Worm (Caenorhabditis elegans) whole organism, L4 larva: Measurements from ENCODE around the gene srbc-8.

Source experiments
- ceh-82 ChIP-seq: sonication (generic microtip); optimal IDR thresholded peaks from 2 replicates; lab custom pipeline; 2017; ENCODE audit warnings: missing biosample characterization, missing genetic modification characterization
- ces-1 ChIP-seq: fragments of 150-350 bp; sonication (generic microtip); optimal IDR thresholded peaks from 4 replicates; lab custom pipeline; 2014; ENCODE audit warnings: missing biosample characterization, missing genetic modification reagents, missing genetic modification characterization
- daf-12 ChIP-seq: fragments of 150-350 bp; optimal IDR thresholded peaks from 2 replicates; lab custom pipeline; 2014; ENCODE audit warnings: missing biosample characterization, missing genetic modification reagents, missing genetic modification characterization
- duxl-1 ChIP-seq: sonication (generic microtip); optimal IDR thresholded peaks from 2 replicates; lab custom pipeline; 2016; ENCODE audit warnings: mild to moderate bottlenecking, missing genetic modification characterization, moderate library complexity, missing compliant biosample characterization; ENCODE audit not compliant: poor library complexity
- hif-1 ChIP-seq, 2 experiments: sonication (generic microtip); optimal IDR thresholded peaks; 2 replicates each; lab custom pipeline; 2016 to 2017; ENCODE audit warnings: missing compliant biosample characterization in 2 of 2, missing genetic modification characterization in 2 of 2, missing genetic modification reagents in 2 of 2, missing genotype in 2 of 2, mild to moderate bottlenecking in 1 of 2
- jun-1 ChIP-seq: fragments of 150-350 bp; optimal IDR thresholded peaks from 2 replicates; lab custom pipeline; 2014; ENCODE audit warnings: missing biosample characterization, missing genetic modification reagents, missing genetic modification characterization
- mep-1 ChIP-seq: fragments of 150-350 bp; sonication (generic microtip); optimal IDR thresholded peaks from 3 replicates; lab custom pipeline; 2014; ENCODE audit warnings: missing biosample characterization, missing genetic modification characterization
- nhr-237 ChIP-seq: sonication (generic microtip); optimal IDR thresholded peaks from 2 replicates; lab custom pipeline; 2017; ENCODE audit warnings: missing biosample characterization, missing genetic modification characterization
- saeg-2 ChIP-seq: fragments of 200-800 bp; sonication (Bioruptor generic); IDR thresholded peaks from 2 replicates; pipeline ENCODE4 v1.3.6; 2022; ENCODE audit warnings: missing genetic modification reagents, missing genetic modification characterization, missing compliant biosample characterization
- snpc-4 ChIP-seq: fragments of 150-350 bp; optimal IDR thresholded peaks from 2 replicates; lab custom pipeline; 2014; ENCODE audit warnings: missing biosample characterization, missing genetic modification characterization
- unc-62 ChIP-seq, 3 experiments: fragments of 150-350 bp in 1 of 3; sonication (generic microtip); optimal IDR thresholded peaks in 2 of 3; peaks in 1 of 3; 1 replicate in 1 of 3; 2 replicates in 2 of 3; lab custom pipeline; 2014 to 2017; ENCODE audit warnings: missing biosample characterization in 3 of 3, missing genetic modification characterization in 3 of 3, missing genetic modification reagents in 3 of 3, missing genotype in 1 of 3

- no peak for TF ChIP-seq ceh-82
- no peak for TF ChIP-seq nhr-237 (tag; lab: Kevin White, UChicago)
- no peak for TF ChIP-seq duxl-1
- TF ChIP-seq ces-1 (GFP tag; lab: Kevin White, UChicago), result no peak
- no peak for TF ChIP-seq hif-1 (tag; optimal IDR thresholded peaks at IDR 0.05; lab: Kevin White, UChicago)
- TF ChIP-seq unc-62 (GFP tag; optimal IDR thresholded peaks at IDR 0.05 in 1 of 2; lab: Kevin White, UChicago), result no peak
- TF ChIP-seq unc-62 (tag; optimal IDR thresholded peaks at IDR 0.05; lab: Kevin White, UChicago), result no peak
- TF ChIP-seq snpc-4 (tag; lab: Kevin White, UChicago), result no peak
- no peak for TF ChIP-seq daf-12 (tag; lab: Kevin White, UChicago)
- no peak for TF ChIP-seq jun-1 (tag; lab: Kevin White, UChicago)
- no peak for TF ChIP-seq mep-1 (tag; lab: Kevin White, UChicago)
- TF ChIP-seq saeg-2 (GFP tag; lab: Robert Waterston, UW), result no peak
Measured at ce11 chrV:7522279-7522678, 37.4 kb upstream of the srbc-8 start, which contains the start of gene C54F6.15.
